Worm (Caenorhabditis elegans) whole organism, late embryonic: ENCODE results near the gene lev-1.

Experiments
- F13H6.1 ChIP-seq: sonication (generic microtip); optimal IDR thresholded peaks from 2 replicates; lab custom pipeline; 2016; ENCODE audit warnings: missing genetic modification characterization, missing compliant biosample characterization
- ceh-31 ChIP-seq: sonication (generic microtip); optimal IDR thresholded peaks from 2 replicates; lab custom pipeline; 2016; ENCODE audit warnings: missing genetic modification characterization, missing compliant biosample characterization
- ceh-9 ChIP-seq: sonication (generic microtip); optimal IDR thresholded peaks from 2 replicates; lab custom pipeline; 2016; ENCODE audit warnings: mild to moderate bottlenecking, missing genetic modification characterization, inconsistent platforms, missing compliant biosample characterization
- madf-2 ChIP-seq: sonication (generic microtip); optimal IDR thresholded peaks from 2 replicates; lab custom pipeline; 2017; ENCODE audit warnings: missing genetic modification characterization, missing compliant biosample characterization
- mec-3 ChIP-seq: sonication (generic microtip); optimal IDR thresholded peaks from 2 replicates; lab custom pipeline; 2016; ENCODE audit warnings: borderline replicate concordance, missing genetic modification characterization, missing compliant biosample characterization
- nhr-11 ChIP-seq: fragments of 150-350 bp; optimal IDR thresholded peaks from 2 replicates; lab custom pipeline; 2014; ENCODE audit warnings: missing biosample characterization, missing genetic modification characterization
- pha-4 ChIP-seq: fragments of 150-350 bp; optimal IDR thresholded peaks from 2 replicates; lab custom pipeline; 2018; ENCODE audit warnings: missing biosample characterization, missing genetic modification reagents, missing genetic modification characterization
- sdc-2 ChIP-seq: sonication (generic microtip); optimal IDR thresholded peaks from 2 replicates; lab custom pipeline; 2016; ENCODE audit warnings: missing genotype, missing genetic modification characterization, missing compliant biosample characterization
- tbx-7 ChIP-seq: sonication (generic microtip); optimal IDR thresholded peaks from 2 replicates; lab custom pipeline; 2016; ENCODE audit warnings: missing genotype, missing genetic modification characterization, missing compliant biosample characterization
- unc-55 ChIP-seq: sonication (generic microtip); optimal IDR thresholded peaks from 2 replicates; lab custom pipeline; 2017; ENCODE audit warnings: missing biosample characterization, missing genetic modification reagents, missing genetic modification characterization

DNA sequence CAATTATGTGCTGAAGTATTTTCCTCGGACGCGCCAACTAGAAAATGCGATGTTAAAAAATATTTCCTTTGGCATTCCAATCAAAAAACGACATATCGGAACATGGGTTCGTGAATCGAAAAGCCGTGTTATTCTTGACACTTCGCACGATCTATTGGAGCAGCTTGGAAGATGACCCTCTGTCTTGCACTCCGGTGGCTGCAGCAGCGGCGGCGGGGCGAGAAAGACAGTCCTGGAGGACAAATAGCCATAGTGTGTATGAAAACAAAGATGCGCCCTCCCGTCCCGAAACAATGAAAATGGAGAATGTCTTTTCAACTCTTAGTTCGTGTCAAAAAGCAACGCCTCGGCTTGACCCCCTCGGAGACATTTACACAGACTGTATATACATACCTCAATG lies 11.7 kb downstream of the lev-1 start:
- no peak for TF ChIP-seq unc-55
- TF ChIP-seq mec-3 (tag; lab: Kevin White, UChicago), result no peak
- TF ChIP-seq madf-2, result no peak
- no peak for TF ChIP-seq tbx-7 (tag; lab: Kevin White, UChicago)
- no peak for TF ChIP-seq ceh-31 (tag; lab: Kevin White, UChicago)
- no peak for TF ChIP-seq ceh-9 (tag; lab: Kevin White, UChicago)
- TF ChIP-seq nhr-11 (tag; lab: Kevin White, UChicago), result no peak
- TF ChIP-seq sdc-2 (tag; lab: Kevin White, UChicago), result no peak
- no peak for TF ChIP-seq pha-4 (tag; lab: Kevin White, UChicago)
- TF ChIP-seq F13H6.1 (tag; lab: Kevin White, UChicago), result no peak
